Fruit fly (Drosophila melanogaster) whole organism, embryonic: ENCODE data around the gene alpha-Est7.
A peak's percentile ranks its signal among the peaks of the same experiment; 100 is the strongest.

Experiments used
- CG10979 ChIP-seq: fragments of 200-800 bp; sonication (Bioruptor generic); optimal IDR thresholded peaks from 2 replicates; lab custom pipeline; 2018; ENCODE audit warnings: missing biosample characterization, mild to moderate bottlenecking, missing genetic modification characterization, moderate library complexity
- CG15073 ChIP-seq: fragments of 200-800 bp; sonication (Bioruptor generic); optimal IDR thresholded peaks from 2 replicates; lab custom pipeline; 2016; ENCODE audit warnings: missing biosample characterization, missing genetic modification characterization
- CG15601 ChIP-seq: fragments of 200-800 bp; sonication (Bioruptor generic); optimal IDR thresholded peaks from 3 replicates; lab custom pipeline; 2019; ENCODE audit warnings: missing biosample characterization, mild to moderate bottlenecking, missing genetic modification characterization, moderate library complexity
- CG15696 ChIP-seq: fragments of 200-800 bp; sonication (Bioruptor generic); optimal IDR thresholded peaks from 2 replicates; lab custom pipeline; 2019; ENCODE audit warnings: missing biosample characterization, mild to moderate bottlenecking, missing genetic modification characterization, moderate library complexity
- CG17385 ChIP-seq: fragments of 200-800 bp; sonication (Bioruptor generic); optimal IDR thresholded peaks from 3 replicates; lab custom pipeline; 2018; ENCODE audit warnings: missing biosample characterization, mild to moderate bottlenecking, missing genetic modification characterization
- CG17829 ChIP-seq: fragments of 200-800 bp; optimal IDR thresholded peaks from 2 replicates; lab custom pipeline; 2019; ENCODE audit warnings: missing biosample characterization, mild to moderate bottlenecking, missing genetic modification characterization, moderate library complexity
- CG18599 ChIP-seq: fragments of 200-800 bp; sonication (Bioruptor generic); optimal IDR thresholded peaks from 3 replicates; lab custom pipeline; 2017; ENCODE audit warnings: missing biosample characterization, missing genetic modification characterization, mild to moderate bottlenecking, moderate library complexity, missing genetic modification reagents
- CG2678 ChIP-seq: fragments of 200-800 bp; sonication (Bioruptor generic); optimal IDR thresholded peaks from 3 replicates; lab custom pipeline; 2019; ENCODE audit warnings: missing biosample characterization, mild to moderate bottlenecking, missing genetic modification characterization, moderate library complexity
- CG31224 ChIP-seq: fragments of 200-800 bp; sonication (Bioruptor generic); IDR thresholded peaks from 2 replicates; pipeline ENCODE4 v1.3.6; 2022; ENCODE audit warnings: missing biosample characterization, missing genetic modification characterization
- CG32767 ChIP-seq: fragments of 200-800 bp; sonication (Bioruptor generic); IDR thresholded peaks from 2 replicates; pipeline ENCODE4 v1.3.6; 2022; ENCODE audit warnings: missing biosample characterization, missing genetic modification characterization
- CG34376 ChIP-seq: fragments of 200-800 bp; sonication (Bioruptor generic); optimal IDR thresholded peaks from 2 replicates; lab custom pipeline; 2018; ENCODE audit warnings: missing biosample characterization, mild to moderate bottlenecking, missing genetic modification characterization
- CG4360 ChIP-seq: fragments of 200-800 bp; sonication (Bioruptor generic); IDR thresholded peaks from 2 replicates; pipeline ENCODE4 v1.3.6; 2022; ENCODE audit warnings: missing biosample characterization, missing genetic modification characterization
- CG4617 ChIP-seq: fragments of 200-800 bp; sonication (Bioruptor generic); optimal IDR thresholded peaks from 3 replicates; lab custom pipeline; 2016; ENCODE audit warnings: missing biosample characterization, missing genetic modification characterization, borderline replicate concordance
- CG6813 ChIP-seq: fragments of 200-800 bp; sonication (Bioruptor generic); optimal IDR thresholded peaks from 2 replicates; lab custom pipeline; 2017; ENCODE audit warnings: missing biosample characterization, missing genetic modification characterization, mild to moderate bottlenecking, moderate library complexity, missing genetic modification reagents
- CG7556 ChIP-seq: fragments of 200-800 bp; sonication (Bioruptor generic); optimal IDR thresholded peaks from 2 replicates; lab custom pipeline; 2017; ENCODE audit warnings: missing biosample characterization, mild to moderate bottlenecking, missing genetic modification characterization
- CG7987 ChIP-seq: fragments of 200-800 bp; sonication (Bioruptor generic); optimal IDR thresholded peaks from 2 replicates; lab custom pipeline; 2018; ENCODE audit warnings: missing biosample characterization, mild to moderate bottlenecking, missing genetic modification characterization, moderate library complexity
- CG8765 ChIP-seq: fragments of 200-800 bp; sonication (Bioruptor generic); IDR thresholded peaks from 2 replicates; pipeline ENCODE4 v1.3.6; 2022; ENCODE audit warnings: missing biosample characterization, missing genetic modification characterization
- CTCF ChIP-seq: fragments of 200-800 bp; sonication (Bioruptor generic); optimal IDR thresholded peaks from 2 replicates; lab custom pipeline; 2017; ENCODE audit warnings: missing biosample characterization, mild to moderate bottlenecking, missing genetic modification characterization, moderate library complexity
- Chrac-16 ChIP-seq: fragments of 200-800 bp; sonication (Bioruptor generic); optimal IDR thresholded peaks from 3 replicates; lab custom pipeline; 2016; ENCODE audit warnings: missing biosample characterization, missing genetic modification characterization
- Dfd ChIP-seq, 2 experiments: fragments of >200 bp; optimal IDR thresholded peaks; 2 replicates each; lab custom pipeline; 2017; ENCODE audit warnings: missing biosample characterization in 2 of 2, missing genetic modification characterization in 2 of 2
- Ets65A ChIP-seq: fragments of 200-800 bp; sonication (Bioruptor generic); peaks from one replicate; lab custom pipeline; 2016; ENCODE audit warnings: missing biosample characterization, missing genetic modification characterization
- GATAe ChIP-seq: fragments of 200-800 bp; sonication (Bioruptor generic); conservative IDR thresholded peaks from 2 replicates; pipeline ENCODE4 v1.3.6; 2022; ENCODE audit warnings: missing biosample characterization, missing genetic modification characterization
- HHEX ChIP-seq: fragments of 200-800 bp; sonication (Bioruptor generic); optimal IDR thresholded peaks from 3 replicates; lab custom pipeline; 2017; ENCODE audit warnings: missing biosample characterization, mild to moderate bottlenecking, missing genetic modification characterization, missing genetic modification reagents
- HLH4C ChIP-seq: fragments of 200-800 bp; sonication (Bioruptor generic); IDR thresholded peaks from 3 replicates; pipeline ENCODE4 v1.3.6; 2022; ENCODE audit warnings: missing biosample characterization, missing genetic modification characterization; ENCODE audit not compliant: partially characterized antibody
- MTF-1 ChIP-seq: fragments of 200-800 bp; sonication (Bioruptor generic); optimal IDR thresholded peaks from 2 replicates; lab custom pipeline; 2018; ENCODE audit warnings: missing biosample characterization, mild to moderate bottlenecking, missing genetic modification characterization, borderline replicate concordance
- Med ChIP-seq: fragments of 200-800 bp; sonication (Bioruptor generic); peaks from one replicate; lab custom pipeline; 2016; ENCODE audit warnings: missing biosample characterization, missing genetic modification characterization, mild to moderate bottlenecking, inconsistent platforms, moderate library complexity
- Ssrp ChIP-seq: fragments of 200-800 bp; sonication (Bioruptor generic); optimal IDR thresholded peaks from 2 replicates; lab custom pipeline; 2018; ENCODE audit warnings: missing biosample characterization, mild to moderate bottlenecking, missing genetic modification characterization, moderate library complexity
- Trl ChIP-seq, 3 experiments: fragments of >200 bp in 2 of 3; fragments of 200-800 bp in 1 of 3; sonication (Bioruptor generic) in 1 of 3; optimal IDR thresholded peaks; 2 replicates in 1 of 3; 3 replicates in 2 of 3; lab custom pipeline; 2016 to 2017; ENCODE audit warnings: missing biosample characterization in 1 of 3, missing genetic modification characterization in 1 of 3
- ara ChIP-seq: fragments of 200-800 bp; sonication (Bioruptor generic); IDR thresholded peaks from 2 replicates; pipeline ENCODE4 v1.3.6; 2022; ENCODE audit warnings: missing biosample characterization, missing genetic modification characterization
- dmrt99B ChIP-seq: fragments of 200-800 bp; sonication (Bioruptor generic); optimal IDR thresholded peaks from 2 replicates; lab custom pipeline; 2018; ENCODE audit warnings: missing biosample characterization, mild to moderate bottlenecking, missing genetic modification characterization, moderate library complexity
- dpn ChIP-seq, 2 experiments: fragments of 200-800 bp; sonication (Bioruptor generic); optimal IDR thresholded peaks; 3 replicates each; lab custom pipeline; 2016; ENCODE audit warnings: missing biosample characterization in 2 of 2, missing genetic modification characterization in 2 of 2
- gcm ChIP-seq: fragments of 200-800 bp; sonication (Bioruptor generic); optimal IDR thresholded peaks from 2 replicates; lab custom pipeline; 2019; ENCODE audit warnings: missing biosample characterization, mild to moderate bottlenecking, missing genetic modification characterization, moderate library complexity
- jing ChIP-seq: fragments of 200-800 bp; sonication (Bioruptor generic); optimal IDR thresholded peaks from 2 replicates; lab custom pipeline; 2018; ENCODE audit warnings: missing biosample characterization, mild to moderate bottlenecking, missing genetic modification characterization
- lab ChIP-seq: fragments of 200-800 bp; sonication (Bioruptor generic); optimal IDR thresholded peaks from 3 replicates; lab custom pipeline; 2017; ENCODE audit warnings: missing biosample characterization, missing genetic modification characterization, mild to moderate bottlenecking, moderate library complexity, missing genetic modification reagents
- maf-S ChIP-seq: fragments of 200-800 bp; sonication (Bioruptor generic); optimal IDR thresholded peaks from 2 replicates; lab custom pipeline; 2016; ENCODE audit warnings: missing biosample characterization, missing genetic modification characterization
- nom ChIP-seq: fragments of 200-800 bp; sonication (Bioruptor generic); optimal IDR thresholded peaks from 2 replicates; lab custom pipeline; 2017; ENCODE audit warnings: missing biosample characterization, missing genetic modification characterization, mild to moderate bottlenecking, moderate library complexity, missing genetic modification reagents
- p53 ChIP-seq: fragments of 200-800 bp; sonication (Bioruptor generic); optimal IDR thresholded peaks from 2 replicates; lab custom pipeline; 2016; ENCODE audit warnings: missing biosample characterization, missing genetic modification characterization
- ranshi ChIP-seq: fragments of 200-800 bp; sonication (Bioruptor generic); IDR thresholded peaks from 2 replicates; pipeline ENCODE4 v1.3.6; 2022; ENCODE audit warnings: missing biosample characterization, missing genetic modification characterization
- run ChIP-seq: fragments of 200-800 bp; sonication (Bioruptor generic); optimal IDR thresholded peaks from 3 replicates; lab custom pipeline; 2018; ENCODE audit warnings: missing biosample characterization, mild to moderate bottlenecking, missing genetic modification characterization
- salm ChIP-seq: fragments of 200-800 bp; sonication (Bioruptor generic); optimal IDR thresholded peaks from 2 replicates; lab custom pipeline; 2018; ENCODE audit warnings: missing biosample characterization, mild to moderate bottlenecking, missing genetic modification characterization
- sens ChIP-seq: fragments of 200-800 bp; sonication (Bioruptor generic); peaks from one replicate; lab custom pipeline; 2016; ENCODE audit warnings: missing biosample characterization, missing genetic modification characterization
- tin ChIP-seq: fragments of 200-800 bp; sonication (Bioruptor generic); optimal IDR thresholded peaks from 3 replicates; lab custom pipeline; 2016; ENCODE audit warnings: missing biosample characterization, missing genetic modification characterization
- unpg ChIP-seq: fragments of 200-800 bp; sonication (Bioruptor generic); optimal IDR thresholded peaks from 3 replicates; lab custom pipeline; 2018; ENCODE audit warnings: missing biosample characterization, mild to moderate bottlenecking, missing genetic modification characterization, moderate library complexity
- wdn ChIP-seq: fragments of 200-800 bp; sonication (Bioruptor generic); IDR thresholded peaks from 2 replicates; pipeline ENCODE4 v1.3.6; 2022; ENCODE audit warnings: missing biosample characterization, missing genetic modification characterization
- wek ChIP-seq: fragments of 200-800 bp; sonication (Bioruptor generic); optimal IDR thresholded peaks from 3 replicates; lab custom pipeline; 2018; ENCODE audit warnings: missing biosample characterization, mild to moderate bottlenecking, missing genetic modification characterization, moderate library complexity

The alpha-Est7 gene

dm6 chr3R:7522266-7522955, 1.1 kb downstream of the alpha-Est7 start (continued):
- TF ChIP-seq wek (no peak), CTCF (GFP tag; lab: Kevin White, UChicago) (no peak), jing (GFP tag; lab: Kevin White, UChicago) (no peak), CG34376 (GFP tag; lab: Kevin White, UChicago) (peak; percentile 51), dmrt99B (tag; lab: Kevin White, UChicago) (no peak), CG7556 (no peak), MTF-1 (GFP tag; lab: Kevin White, UChicago) (no peak), HLH4C (GFP tag; lab: Robert Waterston, UW) (no peak), dpn (GFP tag; optimal IDR thresholded peaks at IDR 0.05; lab: Kevin White, UChicago) (no peak), CG6813 (GFP tag; lab: Kevin White, UChicago) (no peak), CG4360 (GFP tag; lab: Robert Waterston, UW) (no peak), CG18599 (GFP tag; lab: Kevin White, UChicago) (peak; percentile 22), run (tag; lab: Kevin White, UChicago) (no peak), nom (GFP tag; lab: Kevin White, UChicago) (no peak), CG15073 (GFP tag; lab: Kevin White, UChicago) (no peak), CG7987 (GFP tag; lab: Kevin White, UChicago) (peak; percentile 6), Trl (optimal IDR thresholded peaks at IDR 0.05; lab: Kevin White, UChicago) (no peak), Trl (GFP tag; optimal IDR thresholded peaks at IDR 0.05; lab: Kevin White, UChicago) (no peak), wdn (GFP tag; lab: Robert Waterston, UW) (no peak), HHEX (GFP tag; lab: Kevin White, UChicago) (no peak), CG15601 (tag; lab: Kevin White, UChicago) (no peak), Med (GFP tag; lab: Kevin White, UChicago) (peak; percentile 58), ranshi (GFP tag; lab: Robert Waterston, UW) (no peak), CG15696 (tag; lab: Kevin White, UChicago) (peak; percentile 5), unpg (GFP tag; lab: Kevin White, UChicago) (no peak), CG4617 (GFP tag; lab: Kevin White, UChicago) (no peak), CG17829 (tag; lab: Kevin White, UChicago) (no peak), CG31224 (no peak), maf-S (GFP tag; lab: Kevin White, UChicago) (no peak), CG2678 (tag; lab: Kevin White, UChicago) (no peak), p53 (no peak), ara (GFP tag; lab: Robert Waterston, UW) (no peak), gcm (no peak), CG17385 (GFP tag; lab: Kevin White, UChicago) (no peak), Ets65A (GFP tag; lab: Kevin White, UChicago) (no peak), CG8765 (GFP tag; lab: Robert Waterston, UW) (no peak), lab (GFP tag; lab: Kevin White, UChicago) (no peak), Chrac-16 (GFP tag; lab: Kevin White, UChicago) (no peak), CG10979 (tag; lab: Kevin White, UChicago) (no peak)

dm6 chr3R:7519356-7519755, 4.2 kb downstream of the alpha-Est7 start, which contains the start of gene Ubc84D:
Gene Ubc84D, minus strand, starts transcription at chr3R:7519456.
- no peak for TF ChIP-seq CG32767
- TF ChIP-seq Dfd (GFP tag; optimal IDR thresholded peaks at IDR 0.05; lab: Kevin White, UChicago), result no peak
- no peak for TF ChIP-seq GATAe
- no peak for TF ChIP-seq salm (tag; lab: Kevin White, UChicago)
- TF ChIP-seq sens, result peak; percentile 16
- no peak for TF ChIP-seq tin (GFP tag; lab: Kevin White, UChicago)
- no peak for TF ChIP-seq ranshi (GFP tag; lab: Robert Waterston, UW)
- no peak for TF ChIP-seq Ssrp (tag; lab: Kevin White, UChicago)
